Fruit fly (Drosophila melanogaster) whole organism, wandering third instar larva: ENCODE results near the gene Mcm2.

Source experiments
- Abd-B ChIP-seq: fragments of >200 bp; optimal IDR thresholded peaks from 2 replicates; lab custom pipeline; 2017; ENCODE audit warnings: missing biosample characterization, missing genetic modification characterization
- CG32264 ChIP-seq: fragments of 200-800 bp; sonication (Bioruptor generic); optimal IDR thresholded peaks from 2 replicates; lab custom pipeline; 2016; ENCODE audit warnings: missing biosample characterization, missing genetic modification characterization
- CG9705 ChIP-seq: fragments of 200-800 bp; sonication (Bioruptor generic); optimal IDR thresholded peaks from 2 replicates; lab custom pipeline; 2018; ENCODE audit warnings: missing biosample characterization, mild to moderate bottlenecking, missing genetic modification characterization
- CrebA ChIP-seq: fragments of 200-800 bp; sonication (Bioruptor generic); optimal IDR thresholded peaks from 2 replicates; lab custom pipeline; 2016; ENCODE audit warnings: missing biosample characterization, mild to moderate bottlenecking, missing genetic modification characterization, borderline replicate concordance
- Dfd ChIP-seq: fragments of >200 bp; optimal IDR thresholded peaks from 2 replicates; lab custom pipeline; 2017; ENCODE audit warnings: missing biosample characterization, missing genetic modification characterization
- Dif ChIP-seq: fragments of 200-275, 200-300 bp; sonication (Bioruptor generic); optimal IDR thresholded peaks from 2 replicates; lab custom pipeline; 2018; ENCODE audit warnings: missing biosample characterization, missing genetic modification characterization; ENCODE audit not compliant: partially characterized antibody
- GATAd ChIP-seq: sonication (Bioruptor generic); optimal IDR thresholded peaks from 2 replicates; lab custom pipeline; 2016; ENCODE audit warnings: missing biosample characterization, missing genetic modification characterization
- HLH106 ChIP-seq: fragments of 200-800 bp; optimal IDR thresholded peaks from 3 replicates; lab custom pipeline; 2019; ENCODE audit warnings: missing biosample characterization, mild to moderate bottlenecking, missing genetic modification characterization, moderate library complexity
- Hnf4 ChIP-seq: fragments of 200-800 bp; sonication (Bioruptor generic); optimal IDR thresholded peaks from 2 replicates; lab custom pipeline; 2016; ENCODE audit warnings: missing biosample characterization, mild to moderate bottlenecking, missing genetic modification characterization
- Hr78 ChIP-seq: fragments of >200 bp; optimal IDR thresholded peaks from 2 replicates; lab custom pipeline; 2017; ENCODE audit warnings: missing biosample characterization, missing genetic modification characterization
- Hr83 ChIP-seq: fragments of 200-300 bp; sonication (Bioruptor generic); optimal IDR thresholded peaks from 2 replicates; lab custom pipeline; 2016; ENCODE audit warnings: missing biosample characterization, mild to moderate bottlenecking, missing genetic modification characterization, moderate library complexity; ENCODE audit not compliant: poor library complexity, severe bottlenecking
- Jra ChIP-seq: sonication (Bioruptor generic); optimal IDR thresholded peaks from 2 replicates; lab custom pipeline; 2016; ENCODE audit warnings: missing biosample characterization, missing genetic modification characterization
- Mio ChIP-seq: sonication (Bioruptor generic); optimal IDR thresholded peaks from 2 replicates; lab custom pipeline; 2016; ENCODE audit warnings: missing biosample characterization, missing genetic modification characterization
- Myc ChIP-seq: fragments of >200 bp; optimal IDR thresholded peaks from 2 replicates; lab custom pipeline; 2017
- N ChIP-seq: fragments of >200 bp; optimal IDR thresholded peaks from 2 replicates; lab custom pipeline; 2018; ENCODE audit warnings: missing biosample characterization, missing external identifiers, missing genetic modification characterization
- OdsH ChIP-seq: fragments of 200-800 bp; sonication (Bioruptor generic); optimal IDR thresholded peaks from 2 replicates; lab custom pipeline; 2016; ENCODE audit warnings: missing biosample characterization, mild to moderate bottlenecking, missing genetic modification characterization
- Rel ChIP-seq, 2 experiments: fragments of 200-800 bp; sonication (Bioruptor generic) in 1 of 2; optimal IDR thresholded peaks; 2 replicates in 1 of 2; 3 replicates in 1 of 2; lab custom pipeline; 2016 to 2019; ENCODE audit warnings: mild to moderate bottlenecking in 2 of 2, missing biosample characterization in 2 of 2, missing genetic modification characterization in 2 of 2, moderate library complexity in 1 of 2
- Sp1 ChIP-seq: fragments of 200-800 bp; sonication (Bioruptor generic); optimal IDR thresholded peaks from 3 replicates; lab custom pipeline; 2019; ENCODE audit warnings: missing biosample characterization, mild to moderate bottlenecking, missing genetic modification characterization, moderate library complexity
- Vsx2 ChIP-seq: fragments of 200-300, 225-300 bp; sonication (Bioruptor generic); optimal IDR thresholded peaks from 2 replicates; lab custom pipeline; 2018; ENCODE audit warnings: missing biosample characterization, missing genetic modification characterization; ENCODE audit not compliant: partially characterized antibody
- br ChIP-seq: fragments of 200-800 bp; sonication (Bioruptor generic); optimal IDR thresholded peaks from 2 replicates; lab custom pipeline; 2016; ENCODE audit warnings: missing biosample characterization, missing genetic modification characterization
- brk ChIP-seq: fragments of 200-800 bp; sonication (Bioruptor generic); optimal IDR thresholded peaks from 2 replicates; lab custom pipeline; 2016; ENCODE audit warnings: missing biosample characterization, mild to moderate bottlenecking, missing genetic modification characterization
- dl ChIP-seq, 2 experiments: fragments of 175-275, 200-275 bp in 1 of 2; fragments of 200-275 bp in 1 of 2; sonication (Bioruptor generic); optimal IDR thresholded peaks; lab custom pipeline; 2018; ENCODE audit warnings: mild to moderate bottlenecking in 2 of 2, missing biosample characterization in 2 of 2, missing genetic modification characterization in 2 of 2, moderate library complexity in 2 of 2; ENCODE audit not compliant: partially characterized antibody in 2 of 2, insufficient read depth in 1 of 2
- dmrt93B ChIP-seq: fragments of 200-800 bp; sonication (Bioruptor generic); optimal IDR thresholded peaks from 2 replicates; lab custom pipeline; 2018; ENCODE audit warnings: missing biosample characterization, mild to moderate bottlenecking, missing genetic modification characterization
- dsf ChIP-seq: sonication (Bioruptor generic); optimal IDR thresholded peaks from 2 replicates; lab custom pipeline; 2016; ENCODE audit warnings: missing biosample characterization, missing genetic modification characterization, borderline replicate concordance
- ey ChIP-seq: fragments of 200-800 bp; sonication (Bioruptor generic); optimal IDR thresholded peaks from 2 replicates; lab custom pipeline; 2016; ENCODE audit warnings: missing biosample characterization, missing genetic modification characterization
- foxo ChIP-seq, 2 experiments: fragments of 200-800 bp; sonication (Bioruptor generic); optimal IDR thresholded peaks; 2 replicates in 1 of 2; 3 replicates in 1 of 2; lab custom pipeline; 2016 to 2017; ENCODE audit warnings: missing biosample characterization in 2 of 2, missing genetic modification characterization in 2 of 2
- fru ChIP-seq: fragments of 200-800 bp; sonication (Bioruptor generic); optimal IDR thresholded peaks from 3 replicates; lab custom pipeline; 2016; ENCODE audit warnings: missing biosample characterization, mild to moderate bottlenecking, missing genetic modification characterization
- h ChIP-seq: fragments of 200-800 bp; sonication (Bioruptor generic); optimal IDR thresholded peaks from 3 replicates; lab custom pipeline; 2016; ENCODE audit warnings: missing biosample characterization, mild to moderate bottlenecking, missing genetic modification characterization
- jim ChIP-seq: fragments of 175-275, 200-325 bp; sonication (Bioruptor generic); optimal IDR thresholded peaks from 2 replicates; lab custom pipeline; 2016; ENCODE audit warnings: missing biosample characterization, mild to moderate bottlenecking, missing genetic modification characterization
- lola ChIP-seq: fragments of >200 bp; optimal IDR thresholded peaks from 2 replicates; lab custom pipeline; 2017; ENCODE audit warnings: missing biosample characterization, missing genetic modification characterization
- pan ChIP-seq: fragments of >200 bp; optimal IDR thresholded peaks from 2 replicates; lab custom pipeline; 2017
- psq ChIP-seq: fragments of 200-800 bp; sonication (Bioruptor generic); optimal IDR thresholded peaks from 3 replicates; lab custom pipeline; 2017; ENCODE audit warnings: missing biosample characterization, mild to moderate bottlenecking, missing genetic modification characterization, moderate library complexity
- rgr ChIP-seq: fragments of 200-800 bp; sonication (Bioruptor generic); optimal IDR thresholded peaks from 3 replicates; lab custom pipeline; 2016; ENCODE audit warnings: missing biosample characterization, mild to moderate bottlenecking, missing genetic modification characterization
- sage ChIP-seq: fragments of 200-800 bp; sonication (Bioruptor generic); optimal IDR thresholded peaks from 2 replicates; lab custom pipeline; 2016; ENCODE audit warnings: missing biosample characterization, mild to moderate bottlenecking, missing genetic modification characterization
- sv ChIP-seq: fragments of 200-800 bp; sonication (Bioruptor generic); optimal IDR thresholded peaks from 3 replicates; lab custom pipeline; 2016; ENCODE audit warnings: missing biosample characterization, missing genetic modification characterization
- tai ChIP-seq: sonication (Bioruptor generic); optimal IDR thresholded peaks from 2 replicates; lab custom pipeline; 2016; ENCODE audit warnings: missing biosample characterization, missing genetic modification characterization
- usp ChIP-seq: fragments of >200 bp; optimal IDR thresholded peaks from 2 replicates; lab custom pipeline; 2017; ENCODE audit warnings: missing biosample characterization, missing genetic modification characterization
- woc ChIP-seq: sonication (Bioruptor generic); optimal IDR thresholded peaks from 2 replicates; lab custom pipeline; 2016; ENCODE audit warnings: missing biosample characterization, mild to moderate bottlenecking, missing genetic modification characterization

Mcm2 gene

DNA sequence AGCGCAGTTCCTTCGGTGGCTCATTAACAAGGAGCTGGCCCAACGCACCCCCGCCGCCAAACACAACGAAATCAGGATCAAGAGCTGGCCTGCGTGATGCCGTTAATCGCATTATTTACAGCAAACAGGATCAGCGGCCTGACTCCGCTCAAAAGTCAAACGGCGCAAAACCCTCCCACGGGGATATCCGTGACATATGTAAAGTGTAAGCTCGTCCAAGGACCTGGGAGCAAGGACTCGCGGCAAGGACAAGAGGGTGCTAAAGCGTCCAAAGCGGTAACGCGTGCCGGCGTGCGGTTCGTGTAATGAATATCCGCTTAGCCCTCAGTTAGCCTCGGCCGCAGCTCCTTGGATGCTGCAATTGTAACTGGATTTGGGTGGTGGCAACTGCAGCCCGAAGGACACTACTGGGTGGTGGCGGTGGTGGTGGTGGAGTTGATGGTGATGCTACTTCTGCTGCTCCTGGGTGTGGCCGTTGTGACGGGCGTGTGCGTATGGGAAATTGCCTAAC, 39.3 kb upstream of the Mcm2 start:
- TF ChIP-seq HLH106 (tag; lab: Kevin White, UChicago) (no peak), pan (no peak), br (GFP tag; lab: Kevin White, UChicago) (no peak), CrebA (GFP tag; lab: Kevin White, UChicago) (no peak), Sp1 (no peak), Hnf4 (GFP tag; lab: Kevin White, UChicago) (no peak), Mio (no peak)

DNA sequence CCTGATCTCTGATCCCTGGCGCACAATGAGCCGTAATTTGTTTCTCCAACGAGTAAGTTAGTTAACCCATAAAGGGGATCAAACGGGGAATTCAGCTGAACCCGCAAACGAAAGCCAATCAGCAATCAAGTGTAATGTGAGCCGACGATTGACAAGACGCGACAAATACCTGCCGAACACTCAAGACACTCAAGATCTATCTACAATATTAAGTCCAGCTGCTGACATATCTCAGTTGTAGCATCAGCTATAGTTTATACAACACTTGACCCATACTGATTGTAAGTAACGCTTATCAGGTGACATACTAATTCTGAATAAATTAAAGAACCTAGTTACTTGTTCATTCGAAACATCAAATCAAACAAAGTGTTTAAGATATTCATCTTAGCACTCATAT, 37.4 kb upstream of the Mcm2 start:
- TF ChIP-seq dl (GFP tag; optimal IDR thresholded peaks at IDR 0.05; lab: Kevin White, UChicago; ENCODE audit: insufficient read depth in 1 of 2, partially characterized antibody in 2 of 2), result no peak
- TF ChIP-seq Hr78, result no peak
- no peak for TF ChIP-seq fru (GFP tag; lab: Kevin White, UChicago)
- no peak for TF ChIP-seq woc (GFP tag; lab: Kevin White, UChicago)
- no peak for TF ChIP-seq Hr83 (GFP tag; lab: Kevin White, UChicago)
- TF ChIP-seq Hnf4 (GFP tag; lab: Kevin White, UChicago), result no peak
- TF ChIP-seq br (GFP tag; lab: Kevin White, UChicago), result no peak
- TF ChIP-seq CrebA (GFP tag; lab: Kevin White, UChicago), result no peak
- no peak for TF ChIP-seq foxo (GFP tag; optimal IDR thresholded peaks at IDR 0.05; lab: Kevin White, UChicago)
- TF ChIP-seq sv (GFP tag; lab: Kevin White, UChicago), result no peak
- no peak for TF ChIP-seq dsf (GFP tag; lab: Kevin White, UChicago)
- TF ChIP-seq brk, result no peak
- TF ChIP-seq Jra (GFP tag; lab: Kevin White, UChicago), result no peak
- no peak for TF ChIP-seq Vsx2
- TF ChIP-seq Mio, result no peak

DNA sequence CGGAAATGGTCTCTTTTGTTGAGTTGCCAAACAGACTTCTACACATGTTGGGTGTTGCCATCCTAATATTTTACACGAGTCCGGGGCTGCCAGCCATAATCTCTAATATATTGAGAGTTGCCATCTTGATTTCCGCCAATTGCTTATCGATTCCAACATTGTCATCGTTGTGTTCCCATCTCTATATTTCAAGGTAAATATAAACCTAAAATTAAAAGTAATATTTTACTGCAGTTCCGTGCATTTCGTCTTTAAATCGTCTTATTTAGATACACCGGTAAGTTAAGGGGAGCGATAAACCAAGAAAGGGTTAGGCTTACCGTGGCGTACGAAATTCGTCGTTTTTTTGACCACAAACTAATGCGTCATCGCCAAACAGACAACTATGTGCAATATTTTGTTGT, 31.4 kb upstream of the Mcm2 start, which contains the start of gene PolI:
TSS of gene PolI (plus strand) at position 138 of the 404 bp plus-strand sequence.
- TF ChIP-seq ey (GFP tag; lab: Kevin White, UChicago) (peak; percentile 14), N (GFP tag; lab: Kevin White, UChicago) (no peak), tai (no peak), Hr83 (GFP tag; lab: Kevin White, UChicago) (peak; percentile 51), dmrt93B (GFP tag; lab: Kevin White, UChicago) (no peak), HLH106 (tag; lab: Kevin White, UChicago) (peak; percentile 28), Sp1 (no peak), Hnf4 (GFP tag; lab: Kevin White, UChicago) (peak; percentile 31), Mio (no peak), Hr78 (no peak), GATAd (GFP tag; lab: Kevin White, UChicago) (no peak), dsf (GFP tag; lab: Kevin White, UChicago) (no peak), Abd-B (GFP tag; lab: Kevin White, UChicago) (no peak), jim (no peak), h (GFP tag; lab: Kevin White, UChicago) (peak; percentile 45), brk (no peak), fru (GFP tag; lab: Kevin White, UChicago) (peak; percentile 28), rgr (GFP tag; lab: Kevin White, UChicago) (peak; percentile 18), Myc (lab: Kevin White, UChicago) (peak; percentile 90), sv (GFP tag; lab: Kevin White, UChicago) (no peak), psq (no peak), CG9705 (GFP tag; lab: Kevin White, UChicago) (peak; percentile 15), lola (GFP tag; lab: Kevin White, UChicago) (no peak), Vsx2 (no peak), Dfd (GFP tag; lab: Kevin White, UChicago) (no peak), usp (GFP tag; lab: Kevin White, UChicago) (no peak), dl (GFP tag; optimal IDR thresholded peaks at IDR 0.05; lab: Kevin White, UChicago; ENCODE audit: insufficient read depth in 1 of 2, partially characterized antibody in 2 of 2) (no peak), Dif (GFP tag; lab: Kevin White, UChicago) (no peak), OdsH (GFP tag; lab: Kevin White, UChicago) (no peak), sage (peak; percentile 67), Rel (GFP tag; optimal IDR thresholded peaks at IDR 0.05; lab: Kevin White, UChicago) (no peak), Rel (tag; optimal IDR thresholded peaks at IDR 0.05; lab: Kevin White, UChicago) (peak; percentile 49), foxo (GFP tag; optimal IDR thresholded peaks at IDR 0.05; lab: Kevin White, UChicago) (peak in 1 of 2 experiments; percentile 34), br (GFP tag; lab: Kevin White, UChicago) (no peak), Jra (GFP tag; lab: Kevin White, UChicago) (peak; percentile 35), CrebA (GFP tag; lab: Kevin White, UChicago) (no peak), woc (GFP tag; lab: Kevin White, UChicago) (no peak), pan (no peak), CG32264 (GFP tag; lab: Kevin White, UChicago) (no peak)
